Worm (Caenorhabditis elegans) whole organism, late embryonic: ENCODE measurements around the gene T13A10.64.

Experiments used
- F13H6.1 ChIP-seq: sonication (generic microtip); optimal IDR thresholded peaks from 2 replicates; lab custom pipeline; 2016; ENCODE audit warnings: missing genetic modification characterization, missing compliant biosample characterization
- K02D7.2 ChIP-seq: sonication (generic microtip); optimal IDR thresholded peaks from 2 replicates; lab custom pipeline; 2017; ENCODE audit warnings: mild to moderate bottlenecking, missing genetic modification characterization, missing compliant biosample characterization
- elt-4 ChIP-seq: sonication (generic microtip); optimal IDR thresholded peaks from 2 replicates; lab custom pipeline; 2016; ENCODE audit warnings: missing genetic modification characterization, missing compliant biosample characterization
- lin-11 ChIP-seq: fragments of 200-800 bp; sonication (Bioruptor generic); optimal IDR thresholded peaks from 2 replicates; lab custom pipeline; 2018; ENCODE audit warnings: mild to moderate bottlenecking, missing genetic modification characterization, missing compliant biosample characterization
- nhr-11 ChIP-seq: fragments of 150-350 bp; optimal IDR thresholded peaks from 2 replicates; lab custom pipeline; 2014; ENCODE audit warnings: missing biosample characterization, missing genetic modification characterization
- pha-2 ChIP-seq: sonication (generic microtip); optimal IDR thresholded peaks from 2 replicates; lab custom pipeline; 2017; ENCODE audit warnings: mild to moderate bottlenecking, missing genetic modification characterization, missing compliant biosample characterization
- sdc-2 ChIP-seq: sonication (generic microtip); optimal IDR thresholded peaks from 2 replicates; lab custom pipeline; 2016; ENCODE audit warnings: missing genotype, missing genetic modification characterization, missing compliant biosample characterization
- unc-3 ChIP-seq, 2 experiments: fragments of 200-800 bp in 1 of 2; sonication (Bioruptor generic) in 1 of 2; sonication (generic microtip) in 1 of 2; conservative IDR thresholded peaks in 1 of 2; optimal IDR thresholded peaks in 1 of 2; 2 replicates each; pipeline versions ENCODE4 v1.3.6 to Lab custom; 2016 to 2022; ENCODE audit warnings: missing compliant biosample characterization in 2 of 2, missing genetic modification characterization in 2 of 2, missing genetic modification reagents in 1 of 2

DNA sequence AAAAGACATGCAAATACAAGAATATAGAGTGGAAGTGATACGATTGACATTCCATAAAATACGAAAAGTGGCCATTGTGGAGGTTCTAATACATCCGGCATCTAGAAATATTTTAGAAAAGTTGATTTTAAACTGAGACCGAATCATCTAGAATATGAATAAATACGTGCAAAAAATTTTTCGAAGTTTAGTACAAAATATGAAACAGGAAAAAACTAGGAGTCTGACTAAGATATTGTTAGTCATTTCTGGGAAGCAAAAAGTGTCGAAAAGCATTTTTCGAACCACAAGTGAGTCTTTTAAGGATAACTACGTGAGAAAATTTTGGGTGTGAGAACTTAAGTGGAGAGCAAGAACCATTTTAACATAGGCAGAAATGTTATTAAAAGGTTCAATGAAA lies 27.4 kb downstream of the T13A10.64 start, which contains the start of gene srv-32:
- TF ChIP-seq sdc-2 (tag; lab: Kevin White, UChicago) (no peak), K02D7.2 (tag; lab: Kevin White, UChicago) (no peak), nhr-11 (tag; lab: Kevin White, UChicago) (no peak), F13H6.1 (tag; lab: Kevin White, UChicago) (no peak), elt-4 (tag; lab: Kevin White, UChicago) (no peak), pha-2 (tag; lab: Kevin White, UChicago) (no peak), lin-11 (tag; lab: Kevin White, UChicago) (no peak), unc-3 (GFP tag; conservative IDR thresholded peaks at IDR 0.05; lab: Robert Waterston, UW) (no peak), unc-3 (tag; optimal IDR thresholded peaks at IDR 0.05; lab: Kevin White, UChicago) (no peak)
